Worm (Caenorhabditis elegans) whole organism, L4 larva: ENCODE data around the gene Y7A9D.1.

Experiments used
- fos-1 ChIP-seq: fragments of 150-350 bp; optimal IDR thresholded peaks from 2 replicates; lab custom pipeline; 2014; ENCODE audit warnings: missing biosample characterization, missing genetic modification characterization
- nhr-111 ChIP-seq: fragments of 200-800 bp; sonication (Bioruptor generic); optimal IDR thresholded peaks from 2 replicates; lab custom pipeline; 2018; ENCODE audit warnings: mild to moderate bottlenecking, missing genetic modification characterization, missing compliant biosample characterization

DNA sequence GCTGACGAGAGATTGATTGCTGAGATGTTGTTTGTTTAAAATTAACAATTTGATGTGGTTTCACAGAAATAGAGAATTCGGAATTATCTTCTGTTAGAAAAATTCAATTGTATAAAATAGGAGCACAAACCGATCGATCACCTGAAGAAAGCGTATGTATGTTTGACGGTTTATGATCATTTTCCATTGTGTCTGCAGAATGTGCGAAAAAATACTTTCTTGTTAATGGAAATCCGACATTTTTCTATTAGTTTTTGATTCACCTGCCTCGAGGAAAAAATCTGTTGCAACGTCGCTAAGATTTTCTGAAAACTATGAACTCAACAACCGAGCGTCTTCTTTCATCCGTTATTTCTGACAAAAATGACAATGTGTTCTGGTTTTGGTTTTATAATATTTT, 45.3 kb downstream of the Y7A9D.1 start, which contains the start of gene C35D6.13:
- TF ChIP-seq nhr-111, result no peak
- no peak for TF ChIP-seq fos-1 (tag; lab: Kevin White, UChicago)
